Worm (Caenorhabditis elegans): ENCODE measurements around the gene fbxb-84.

fbxb-84 gene

ce11 chrIII:159665-160064 is 13.4 kb upstream of the fbxb-84 start:
- TF ChIP-seq snpc-4 (tag; optimal IDR thresholded peaks at IDR 0.05): no peak
- no peak for TF ChIP-seq sem-2 (GFP tag; optimal IDR thresholded peaks at IDR 0.05)
- TF ChIP-seq ham-2 (GFP tag; optimal IDR thresholded peaks at IDR 0.05): peak; percentile 4
- no peak for TF ChIP-seq sptf-1 (tag; optimal IDR thresholded peaks at IDR 0.05)

ce11 chrIII:159149-159548 is 12.9 kb upstream of the fbxb-84 start:
- no peak for TF ChIP-seq tbx-8 (GFP tag; optimal IDR thresholded peaks at IDR 0.05)
- TF ChIP-seq nhr-12 (tag; optimal IDR thresholded peaks at IDR 0.05): no peak
- no peak for TF ChIP-seq ztf-11 (tag; optimal IDR thresholded peaks at IDR 0.05)
- TF ChIP-seq lin-32 (GFP tag; optimal IDR thresholded peaks at IDR 0.05): no peak
- no peak for TF ChIP-seq ham-2 (GFP tag; optimal IDR thresholded peaks at IDR 0.05)
- no peak for TF ChIP-seq flh-1 (GFP tag; optimal IDR thresholded peaks at IDR 0.05)
- TF ChIP-seq mls-2 (tag; optimal IDR thresholded peaks at IDR 0.05): no peak
- TF ChIP-seq nhr-2 (tag; optimal IDR thresholded peaks at IDR 0.05): no peak
- TF ChIP-seq bed-3 (GFP tag; optimal IDR thresholded peaks at IDR 0.05): no peak
- no peak for TF ChIP-seq nhr-237 (tag; optimal IDR thresholded peaks at IDR 0.05)
- TF ChIP-seq M03D4.4 (tag; optimal IDR thresholded peaks at IDR 0.05): no peak
- TF ChIP-seq ces-1 (GFP tag; optimal IDR thresholded peaks at IDR 0.05): no peak
- no peak for TF ChIP-seq mab-5 (tag; optimal IDR thresholded peaks at IDR 0.05)
- no peak for TF ChIP-seq mep-1 (tag; optimal IDR thresholded peaks at IDR 0.05)
- no peak for TF ChIP-seq hlh-1 (tag; optimal IDR thresholded peaks at IDR 0.05)
- TF ChIP-seq unc-62 (GFP tag; optimal IDR thresholded peaks at IDR 0.05): no peak
- no peak for TF ChIP-seq cnd-1 (tag; optimal IDR thresholded peaks at IDR 0.05)
- TF ChIP-seq unc-120 (tag; optimal IDR thresholded peaks at IDR 0.05; ENCODE audit: poor library complexity, severe bottlenecking): no peak
- no peak for TF ChIP-seq unc-39 (tag; optimal IDR thresholded peaks at IDR 0.05)

- no peak for TF ChIP-seq mab-5 (tag; optimal IDR thresholded peaks at IDR 0.05)
- TF ChIP-seq ceh-83 (GFP tag; optimal IDR thresholded peaks at IDR 0.05): no peak
- no peak for TF ChIP-seq lin-13 (tag; optimal IDR thresholded peaks at IDR 0.05)
- TF ChIP-seq ztf-11 (tag; optimal IDR thresholded peaks at IDR 0.05): no peak
- TF ChIP-seq nhr-28 (tag; optimal IDR thresholded peaks at IDR 0.05): no peak
- TF ChIP-seq lsy-2 (tag; optimal IDR thresholded peaks at IDR 0.05): no peak
- no peak for TF ChIP-seq snpc-4 (tag; optimal IDR thresholded peaks at IDR 0.05)
- no peak for TF ChIP-seq mep-1 (tag; optimal IDR thresholded peaks at IDR 0.05)
- no peak for TF ChIP-seq ceh-43 (GFP tag; optimal IDR thresholded peaks at IDR 0.05)
- TF ChIP-seq bed-3 (GFP tag; optimal IDR thresholded peaks at IDR 0.05): no peak
- TF ChIP-seq unc-39 (tag; optimal IDR thresholded peaks at IDR 0.05): no peak
Measured at ce11 chrIII:157980-158379, 11.7 kb upstream of the fbxb-84 start.

- TF ChIP-seq zip-8 (tag; optimal IDR thresholded peaks at IDR 0.05) (no peak), nhr-237 (tag; optimal IDR thresholded peaks at IDR 0.05) (no peak), ces-1 (GFP tag; optimal IDR thresholded peaks at IDR 0.05) (no peak), unc-62 (GFP tag; optimal IDR thresholded peaks at IDR 0.05) (no peak), ceh-43 (GFP tag; optimal IDR thresholded peaks at IDR 0.05) (no peak), ztf-11 (tag; optimal IDR thresholded peaks at IDR 0.05) (no peak)
Measured at ce11 chrIII:156645-157044, 10.4 kb upstream of the fbxb-84 start, which contains the start of the genes zig-13 and ver-1. Gene zig-13, minus strand, starts transcription at chrIII:156745. Gene ver-1, plus strand, starts transcription at chrIII:156824.

DNA sequence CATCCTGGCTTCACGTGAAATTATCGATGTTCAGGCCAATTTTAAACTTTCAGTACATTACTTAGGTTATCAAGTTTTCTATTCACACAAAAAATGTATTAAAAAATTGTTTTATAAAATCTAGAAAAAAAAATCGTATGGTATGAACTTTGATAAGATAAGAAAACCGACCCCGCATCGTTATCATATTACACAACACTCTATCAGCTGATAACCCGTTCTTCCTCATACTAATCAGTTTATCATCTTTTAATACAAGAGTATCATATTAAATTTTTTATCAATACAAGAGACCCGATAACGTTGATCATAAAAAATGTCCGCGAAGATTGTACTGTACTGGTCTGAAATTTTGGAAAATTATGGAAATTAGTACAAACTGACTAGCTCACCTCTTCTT is 7.9 kb upstream of the fbxb-84 start:
- TF ChIP-seq ham-2 (GFP tag; optimal IDR thresholded peaks at IDR 0.05) (no peak), lsy-2 (tag; optimal IDR thresholded peaks at IDR 0.05) (no peak), nhr-2 (tag; optimal IDR thresholded peaks at IDR 0.05) (no peak), elt-3 (tag; optimal IDR thresholded peaks at IDR 0.05) (peak; percentile 70)

DNA sequence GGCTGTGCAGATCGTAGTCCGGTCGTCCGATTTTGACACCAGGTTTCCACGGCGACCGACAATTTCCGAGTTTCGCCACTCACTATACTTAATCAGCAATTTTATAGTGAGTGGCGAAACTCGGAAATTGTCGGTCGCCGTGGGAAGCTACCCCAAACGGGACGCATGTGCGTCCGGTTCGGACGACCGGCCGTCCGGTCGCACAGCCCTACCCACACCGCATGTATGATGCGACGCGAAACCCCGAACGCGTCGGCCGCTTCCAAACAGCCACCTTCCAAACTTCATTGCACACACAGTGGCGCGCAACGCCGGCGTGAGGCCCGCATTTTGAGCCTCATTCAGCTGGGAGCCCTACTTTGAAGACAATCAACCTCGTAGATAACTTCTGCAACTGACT is 4.8 kb upstream of the fbxb-84 start:
- TF ChIP-seq ceh-39 (tag; optimal IDR thresholded peaks at IDR 0.05) (no peak), ceh-43 (GFP tag; optimal IDR thresholded peaks at IDR 0.05) (no peak), drap-1 (GFP tag; optimal IDR thresholded peaks at IDR 0.05) (no peak)
